Fruit fly (Drosophila melanogaster): ENCODE data around the gene dl.

dl gene

dm6 chr2L:17477710-17478109 lies 27.5 kb upstream of the dl start, which contains the start of gene cass (continued):
- TF ChIP-seq fu2 (GFP tag; optimal IDR thresholded peaks at IDR 0.05) (no peak), NfI (GFP tag; optimal IDR thresholded peaks at IDR 0.05) (no peak), CG4282 (GFP tag; optimal IDR thresholded peaks at IDR 0.05) (no peak), pb (GFP tag; optimal IDR thresholded peaks at IDR 0.05) (no peak), CG12744 (GFP tag; optimal IDR thresholded peaks at IDR 0.05) (no peak), CG17912 (GFP tag; optimal IDR thresholded peaks at IDR 0.05) (no peak), CG34422 (GFP tag; IDR thresholded peaks at IDR 0.05) (no peak; the same call in 2 of the 3 replicates), caup (GFP tag; optimal IDR thresholded peaks at IDR 0.05; ENCODE audit: severe bottlenecking) (no peak), ac (GFP tag; optimal IDR thresholded peaks at IDR 0.05) (no peak), Poxn (GFP tag; IDR thresholded peaks at IDR 0.05) (no peak), CG9817 (tag; optimal IDR thresholded peaks at IDR 0.05) (no peak), CG11085 (GFP tag; IDR thresholded peaks at IDR 0.05) (no peak), CG6654 (GFP tag; optimal IDR thresholded peaks at IDR 0.05) (no peak), ase (GFP tag; IDR thresholded peaks at IDR 0.05) (no peak), z (GFP tag; IDR thresholded peaks at IDR 0.05) (no peak), crc (GFP tag; optimal IDR thresholded peaks at IDR 0.05) (no peak), CG8089 (GFP tag; optimal IDR thresholded peaks at IDR 0.05) (no peak), mam (GFP tag; optimal IDR thresholded peaks at IDR 0.05) (no peak), Mrtf (GFP tag; IDR thresholded peaks at IDR 0.05) (no peak), nerfin-2 (GFP tag; IDR thresholded peaks at IDR 0.05; ENCODE audit: partially characterized antibody) (peak; percentile 65; the same call in 1 of the 2 replicates), Tbp (GFP tag; optimal IDR thresholded peaks at IDR 0.05) (no peak), CG12071 (GFP tag; optimal IDR thresholded peaks at IDR 0.05) (no peak), dpn (GFP tag; optimal IDR thresholded peaks at IDR 0.05) (no peak), BEAF-32 (GFP tag; optimal IDR thresholded peaks at IDR 0.05) (peak; percentile 90), Asciz (GFP tag; optimal IDR thresholded peaks at IDR 0.05) (no peak), ERR (GFP tag; optimal IDR thresholded peaks at IDR 0.05) (no peak), CG30431 (GFP tag; optimal IDR thresholded peaks at IDR 0.05) (no peak), CG12236 (GFP tag; optimal IDR thresholded peaks at IDR 0.05) (no peak), Kr (GFP tag; optimal IDR thresholded peaks at IDR 0.05) (no peak), CG17186 (GFP tag; optimal IDR thresholded peaks at IDR 0.05) (peak; percentile 17), ken (GFP tag; IDR thresholded peaks at IDR 0.05) (no peak), stwl (tag; optimal IDR thresholded peaks at IDR 0.05) (peak; percentile 92), lbe (GFP tag; optimal IDR thresholded peaks at IDR 0.05) (no peak), CG16863 (GFP tag; optimal IDR thresholded peaks at IDR 0.05) (no peak), CG8290 (GFP tag; optimal IDR thresholded peaks at IDR 0.05) (peak; percentile 39), CG8290 (tag; optimal IDR thresholded peaks at IDR 0.05) (peak in 1 of 2 experiments; percentile 70), cato (GFP tag; optimal IDR thresholded peaks at IDR 0.05; ENCODE audit: borderline replicate concordance) (no peak), CG15479 (GFP tag; optimal IDR thresholded peaks at IDR 0.05) (no peak), fd102C (GFP tag; optimal IDR thresholded peaks at IDR 0.05) (no peak), CG18476 (GFP tag; optimal IDR thresholded peaks at IDR 0.05) (no peak), CG2889 (GFP tag; IDR thresholded peaks at IDR 0.05) (no peak), insv (GFP tag; optimal IDR thresholded peaks at IDR 0.05) (peak in 1 of 2 experiments; percentile 25), CG10321 (GFP tag; IDR thresholded peaks at IDR 0.05) (no peak), nom (GFP tag; optimal IDR thresholded peaks at IDR 0.05) (no peak), HLH4C (GFP tag; IDR thresholded peaks at IDR 0.05; ENCODE audit: partially characterized antibody) (peak; percentile 91), abd-A (tag; optimal IDR thresholded peaks at IDR 0.05) (no peak), Fer3 (tag; optimal IDR thresholded peaks at IDR 0.05) (no peak), bcd (GFP tag; optimal IDR thresholded peaks at IDR 0.05) (no peak), gce (GFP tag; IDR thresholded peaks at IDR 0.05) (no peak), zen2 (GFP tag; IDR thresholded peaks at IDR 0.05; ENCODE audit: partially characterized antibody) (peak; percentile 84), Bgb (GFP tag; IDR thresholded peaks at IDR 0.05; ENCODE audit: partially characterized antibody) (peak; percentile 94), CG4404 (GFP tag; IDR thresholded peaks at IDR 0.05) (no peak)
